Worm (Caenorhabditis elegans): ENCODE results near the gene M151.10.
A peak's percentile ranks its signal among the peaks of the same experiment; 100 is the strongest.

Gene M151.10

ce11 chrII:3673493-3673892 is 33.4 kb upstream of the M151.10 start, which contains the start of gene sea-1 (continued):
- TF ChIP-seq Y48G9A.11 (GFP tag; IDR thresholded peaks at IDR 0.05) (no peak), daf-16 (GFP tag; optimal IDR thresholded peaks at IDR 0.05) (no peak), daf-16 (tag; optimal IDR thresholded peaks at IDR 0.05) (no peak), zfp-2 (tag; optimal IDR thresholded peaks at IDR 0.05) (no peak), set-16 (GFP tag; IDR thresholded peaks at IDR 0.05) (no peak), R02D3.7 (tag; optimal IDR thresholded peaks at IDR 0.05) (no peak)

ce11 chrII:3670956-3671355 is 30.9 kb upstream of the M151.10 start, which contains the start of gene srx-98:
TSS of gene srx-98 (minus strand) at chrII:3671056.
- no peak for TF ChIP-seq ZK337.2 (GFP tag; IDR thresholded peaks at IDR 0.05)
- TF ChIP-seq lsy-2 (tag; optimal IDR thresholded peaks at IDR 0.05): no peak
- no peak for TF ChIP-seq nhr-42 (GFP tag; IDR thresholded peaks at IDR 0.05)
- TF ChIP-seq nhr-237 (tag; optimal IDR thresholded peaks at IDR 0.05): no peak
- no peak for TF ChIP-seq php-3 (GFP tag; IDR thresholded peaks at IDR 0.05)
- no peak for TF ChIP-seq unc-130 (GFP tag; optimal IDR thresholded peaks at IDR 0.05)
- TF ChIP-seq skn-1 (tag; optimal IDR thresholded peaks at IDR 0.05): no peak
- TF ChIP-seq tag-97 (GFP tag; IDR thresholded peaks at IDR 0.05): no peak
- no peak for TF ChIP-seq ces-1 (GFP tag; optimal IDR thresholded peaks at IDR 0.05)

- TF ChIP-seq ztf-11 (tag; optimal IDR thresholded peaks at IDR 0.05) (no peak), madf-5 (GFP tag; IDR thresholded peaks at IDR 0.05) (0 out of 4 replicates have a peak, but pooled peaks of 1 of the 2 experiments have one; percentile 7)
Observed at ce11 chrII:3669315-3669714, 29.2 kb upstream of the M151.10 start, which contains the start of gene srx-97. TSS of gene srx-97 (minus strand) at chrII:3669415.

ce11 chrII:3665181-3665580 is 25.1 kb upstream of the M151.10 start:
- TF ChIP-seq set-16 (GFP tag; IDR thresholded peaks at IDR 0.05) (no peak), attf-4 (tag; optimal IDR thresholded peaks at IDR 0.05) (no peak), nhr-41 (GFP tag; IDR thresholded peaks at IDR 0.05) (no peak), mxl-2 (GFP tag; conservative IDR thresholded peaks at IDR 0.05) (no peak)

- TF ChIP-seq nhr-111 (GFP tag; optimal IDR thresholded peaks at IDR 0.05): no peak
- no peak for TF ChIP-seq F37D6.2 (tag; optimal IDR thresholded peaks at IDR 0.05)
- TF ChIP-seq dmd-6 (GFP tag; IDR thresholded peaks at IDR 0.05): no peak
- no peak for TF ChIP-seq F26F4.8 (GFP tag; conservative IDR thresholded peaks at IDR 0.05)
- TF ChIP-seq lin-15B (tag; optimal IDR thresholded peaks at IDR 0.05): no peak
- no peak for TF ChIP-seq nhr-11 (tag; optimal IDR thresholded peaks at IDR 0.05)
- no peak for TF ChIP-seq F10B5.3 (tag; optimal IDR thresholded peaks at IDR 0.05)
- no peak for TF ChIP-seq unc-130 (GFP tag; optimal IDR thresholded peaks at IDR 0.05)
- no peak for TF ChIP-seq F49E8.2 (tag; optimal IDR thresholded peaks at IDR 0.05; ENCODE audit: borderline replicate concordance)
- TF ChIP-seq ces-1 (GFP tag; optimal IDR thresholded peaks at IDR 0.05): no peak
- TF ChIP-seq lin-39 (tag; optimal IDR thresholded peaks at IDR 0.05): no peak
- TF ChIP-seq ZK546.5 (tag; optimal IDR thresholded peaks at IDR 0.05): no peak
- TF ChIP-seq madf-9 (GFP tag; conservative IDR thresholded peaks at IDR 0.05): no peak
- no peak for TF ChIP-seq nhr-28 (tag; optimal IDR thresholded peaks at IDR 0.05)
- TF ChIP-seq mes-2 (tag; optimal IDR thresholded peaks at IDR 0.05; ENCODE audit: poor library complexity, severe bottlenecking): no peak
- TF ChIP-seq F44E2.7 (GFP tag; IDR thresholded peaks at IDR 0.05): no peak
- no peak for TF ChIP-seq skn-1 (tag; optimal IDR thresholded peaks at IDR 0.05)
- no peak for TF ChIP-seq nhr-41 (GFP tag; IDR thresholded peaks at IDR 0.05)
- TF ChIP-seq daf-8 (GFP tag; IDR thresholded peaks at IDR 0.05): no peak
- no peak for TF ChIP-seq dpl-1 (GFP tag; optimal IDR thresholded peaks at IDR 0.05)
Observed at ce11 chrII:3664470-3664869, 24.4 kb upstream of the M151.10 start, which contains the start of gene F19B10.3. TSS of gene F19B10.3 (plus strand) at chrII:3664770.

Data from whole organism, L4 larva.